Fruit fly (Drosophila melanogaster) S2 (cell line): Measurements from ENCODE around the gene vanin-like.

ENCODE experiments used
- CG8478 ChIP-seq: fragments of >200 bp; optimal IDR thresholded peaks from 2 replicates; lab custom pipeline; 2018
- CTCF ChIP-seq, 2 experiments: fragments of >200 bp; optimal IDR thresholded peaks; 2 replicates each; lab custom pipeline; 2018

DNA sequence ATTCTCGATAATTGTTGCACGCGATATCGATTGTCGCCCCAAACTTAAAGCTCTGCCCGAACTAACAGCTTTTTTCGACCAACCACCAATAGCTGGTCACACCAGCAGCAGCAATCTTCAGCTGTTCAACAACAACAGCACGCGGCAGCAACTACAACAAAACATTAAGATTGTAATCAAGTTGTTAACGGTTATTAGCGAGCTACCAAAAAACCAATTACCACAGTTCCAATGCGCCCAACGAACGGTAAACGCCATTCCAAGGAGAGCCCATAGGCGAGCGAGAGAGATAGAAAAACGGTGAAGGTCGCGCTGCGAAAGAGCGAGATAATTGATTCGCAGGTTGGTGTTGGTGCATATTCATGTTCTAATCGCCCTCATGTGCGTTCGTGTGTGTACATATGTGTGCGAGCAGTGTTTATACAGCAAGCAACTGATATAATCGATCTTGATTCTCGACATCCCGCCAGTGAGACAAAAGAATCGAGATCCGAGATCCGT, 17.5 kb upstream of the vanin-like start, which contains the start of gene Efr:
- TF ChIP-seq CTCF (optimal IDR thresholded peaks at IDR 0.05; lab: Kevin White, UChicago): no peak
- TF ChIP-seq CG8478: no peak
